Fruit fly (Drosophila melanogaster) whole organism, embryonic: ENCODE results near the gene klg.

Experiments
- Adf1 ChIP-seq: fragments of 200-800 bp; sonication (Bioruptor generic); IDR thresholded peaks from 2 replicates; pipeline ENCODE4 v1.3.6; 2022; ENCODE audit warnings: missing biosample characterization, missing genetic modification characterization
- Atf6 ChIP-seq: fragments of 200-800 bp; sonication (Bioruptor generic); IDR thresholded peaks from 2 replicates; pipeline ENCODE4 v1.3.6; 2022; ENCODE audit warnings: missing biosample characterization, missing genetic modification characterization
- BtbVII ChIP-seq: fragments of 200-800 bp; sonication (Bioruptor generic); optimal IDR thresholded peaks from 3 replicates; lab custom pipeline; 2017; ENCODE audit warnings: missing biosample characterization, mild to moderate bottlenecking, missing genetic modification characterization
- CG10209 ChIP-seq: fragments of 200-800 bp; sonication (Bioruptor generic); optimal IDR thresholded peaks from 3 replicates; lab custom pipeline; 2017; ENCODE audit warnings: missing biosample characterization, mild to moderate bottlenecking, missing genetic modification characterization, missing genetic modification reagents
- CG10267 ChIP-seq: fragments of 200-800 bp; sonication (Bioruptor generic); optimal IDR thresholded peaks from 2 replicates; lab custom pipeline; 2018; ENCODE audit warnings: missing biosample characterization, mild to moderate bottlenecking, missing genetic modification characterization, moderate library complexity
- CG12236 ChIP-seq: fragments of 200-800 bp; sonication (Bioruptor generic); optimal IDR thresholded peaks from 2 replicates; lab custom pipeline; 2016; ENCODE audit warnings: missing biosample characterization, missing genetic modification characterization
- CG15479 ChIP-seq: fragments of 200-800 bp; sonication (Bioruptor generic); optimal IDR thresholded peaks from 3 replicates; lab custom pipeline; 2019; ENCODE audit warnings: missing biosample characterization, mild to moderate bottlenecking, missing genetic modification characterization, moderate library complexity
- CG1832 ChIP-seq: fragments of 200-800 bp; sonication (Bioruptor generic); optimal IDR thresholded peaks from 2 replicates; lab custom pipeline; 2017; ENCODE audit warnings: missing biosample characterization, mild to moderate bottlenecking, missing genetic modification characterization, inconsistent platforms
- CG2116 ChIP-seq: fragments of 200-800 bp; sonication (Bioruptor generic); optimal IDR thresholded peaks from 3 replicates; lab custom pipeline; 2018; ENCODE audit warnings: missing biosample characterization, mild to moderate bottlenecking, missing genetic modification characterization
- CG2202 ChIP-seq: fragments of 200-800 bp; sonication (Bioruptor generic); optimal IDR thresholded peaks from 2 replicates; lab custom pipeline; 2018; ENCODE audit warnings: missing biosample characterization, mild to moderate bottlenecking, missing genetic modification characterization
- CG31224 ChIP-seq: fragments of 200-800 bp; sonication (Bioruptor generic); IDR thresholded peaks from 2 replicates; pipeline ENCODE4 v1.3.6; 2022; ENCODE audit warnings: missing biosample characterization, missing genetic modification characterization
- CG32532 ChIP-seq: fragments of 200-800 bp; sonication (Bioruptor generic); IDR thresholded peaks from 2 replicates; pipeline ENCODE4 v1.3.6; 2022; ENCODE audit warnings: missing biosample characterization, missing genetic modification characterization
- CG4730 ChIP-seq: fragments of 200-800 bp; sonication (Bioruptor generic); IDR thresholded peaks from 2 replicates; pipeline ENCODE4 v1.3.6; 2022; ENCODE audit warnings: missing biosample characterization, missing genetic modification characterization
- CG5245 ChIP-seq: fragments of 200-800 bp; sonication (Bioruptor generic); optimal IDR thresholded peaks from 3 replicates; lab custom pipeline; 2016; ENCODE audit warnings: missing biosample characterization, missing genetic modification characterization
- CG6689 ChIP-seq: fragments of 200-800 bp; sonication (Bioruptor generic); IDR thresholded peaks from 2 replicates; pipeline ENCODE4 v1.3.6; 2022; ENCODE audit warnings: missing biosample characterization, missing genetic modification characterization
- CG7745 ChIP-seq: fragments of 200-800 bp; sonication (Bioruptor generic); optimal IDR thresholded peaks from 2 replicates; lab custom pipeline; 2018; ENCODE audit warnings: missing biosample characterization, mild to moderate bottlenecking, missing genetic modification characterization, moderate library complexity
- CG7928 ChIP-seq: fragments of 200-800 bp; sonication (Bioruptor generic); optimal IDR thresholded peaks from 2 replicates; lab custom pipeline; 2017; ENCODE audit warnings: missing biosample characterization, mild to moderate bottlenecking, missing genetic modification characterization
- CG7963 ChIP-seq: fragments of 200-800 bp; sonication (Bioruptor generic); IDR thresholded peaks from 3 replicates; pipeline ENCODE4 v1.3.6; 2022; ENCODE audit warnings: missing biosample characterization, missing genetic modification characterization; ENCODE audit not compliant: partially characterized antibody
- D ChIP-seq, 2 experiments: fragments of 200-800 bp in 1 of 2; fragments of >200 bp in 1 of 2; sonication (Bioruptor generic) in 1 of 2; optimal IDR thresholded peaks; 2 replicates in 1 of 2; 3 replicates in 1 of 2; lab custom pipeline; 2017; ENCODE audit warnings: mild to moderate bottlenecking in 1 of 2, missing biosample characterization in 1 of 2, missing genetic modification characterization in 1 of 2, missing genetic modification reagents in 1 of 2
- Dad ChIP-seq: fragments of 200-800 bp; sonication (Bioruptor generic); optimal IDR thresholded peaks from 3 replicates; lab custom pipeline; 2016; ENCODE audit warnings: missing biosample characterization, missing genetic modification characterization
- Dip3 ChIP-seq: fragments of 200-800 bp; sonication (Bioruptor generic); optimal IDR thresholded peaks from 3 replicates; lab custom pipeline; 2016; ENCODE audit warnings: missing biosample characterization, missing genetic modification characterization
- Doc2 ChIP-seq: fragments of 200-800 bp; sonication (Bioruptor generic); IDR thresholded peaks from 2 replicates; pipeline ENCODE4 v1.3.6; 2022; ENCODE audit warnings: missing biosample characterization, missing genetic modification characterization
- Dref ChIP-seq: fragments of 200-800 bp; sonication (Bioruptor generic); IDR thresholded peaks from 2 replicates; pipeline ENCODE4 v1.3.6; 2022; ENCODE audit warnings: missing biosample characterization, missing genetic modification characterization
- Fer2 ChIP-seq: fragments of 200-800 bp; sonication (Bioruptor generic); optimal IDR thresholded peaks from 2 replicates; lab custom pipeline; 2018; ENCODE audit warnings: missing biosample characterization, mild to moderate bottlenecking, missing genetic modification characterization, moderate library complexity
- HLH3B ChIP-seq: fragments of 200-800 bp; sonication (Bioruptor generic); IDR thresholded peaks from 2 replicates; pipeline ENCODE4 v1.3.6; 2022; ENCODE audit warnings: missing biosample characterization, missing genetic modification characterization
- Max ChIP-seq: fragments of 200-800 bp; sonication (Bioruptor generic); optimal IDR thresholded peaks from 2 replicates; lab custom pipeline; 2016; ENCODE audit warnings: missing biosample characterization, mild to moderate bottlenecking, missing genetic modification characterization
- Oaz ChIP-seq: fragments of 200-800 bp; sonication (Bioruptor generic); IDR thresholded peaks from 2 replicates; pipeline ENCODE4 v1.3.6; 2022; ENCODE audit warnings: missing biosample characterization, missing genetic modification characterization
- Oli ChIP-seq: fragments of 200-800 bp; sonication (Bioruptor generic); optimal IDR thresholded peaks from 2 replicates; lab custom pipeline; 2018; ENCODE audit warnings: missing biosample characterization, mild to moderate bottlenecking, missing genetic modification characterization, moderate library complexity
- Xbp1 ChIP-seq: fragments of 200-800 bp; sonication (Bioruptor generic); optimal IDR thresholded peaks from 3 replicates; lab custom pipeline; 2016; ENCODE audit warnings: missing biosample characterization, mild to moderate bottlenecking, missing genetic modification characterization
- bcd ChIP-seq: fragments of 200-800 bp; sonication (Bioruptor generic); optimal IDR thresholded peaks from 2 replicates; lab custom pipeline; 2017; ENCODE audit warnings: missing biosample characterization, mild to moderate bottlenecking, missing genetic modification characterization
- cas ChIP-seq: fragments of 200-800 bp; sonication (Bioruptor generic); IDR thresholded peaks from 2 replicates; pipeline ENCODE4 v1.3.6; 2022; ENCODE audit warnings: missing biosample characterization, missing genetic modification characterization
- chif ChIP-seq, 2 experiments: fragments of 200-800 bp; sonication (Bioruptor generic); optimal IDR thresholded peaks; 3 replicates each; lab custom pipeline; 2016; ENCODE audit warnings: missing biosample characterization in 2 of 2, missing genetic modification characterization in 2 of 2
- crc ChIP-seq: fragments of 200-800 bp; sonication (Bioruptor generic); optimal IDR thresholded peaks from 2 replicates; lab custom pipeline; 2016; ENCODE audit warnings: missing biosample characterization, missing genetic modification characterization
- dan ChIP-seq: fragments of 200-800 bp; sonication (Bioruptor generic); IDR thresholded peaks from 2 replicates; pipeline ENCODE4 v1.3.6; 2022; ENCODE audit warnings: missing biosample characterization, missing genetic modification characterization
- dmrt11E ChIP-seq: fragments of 200-800 bp; sonication (Bioruptor generic); optimal IDR thresholded peaks from 3 replicates; lab custom pipeline; 2018; ENCODE audit warnings: missing biosample characterization, mild to moderate bottlenecking, missing genetic modification characterization, moderate library complexity
- eve ChIP-seq, 2 experiments: fragments of >200 bp; optimal IDR thresholded peaks; 2 replicates each; lab custom pipeline; 2017; ENCODE audit warnings: missing biosample characterization in 2 of 2, missing genetic modification characterization in 2 of 2
- fd96Cb ChIP-seq: fragments of 200-800 bp; sonication (Bioruptor generic); optimal IDR thresholded peaks from 2 replicates; lab custom pipeline; 2018; ENCODE audit warnings: missing biosample characterization, mild to moderate bottlenecking, missing genetic modification characterization, moderate library complexity
- gfzf ChIP-seq: fragments of 200-800 bp; sonication (Bioruptor generic); optimal IDR thresholded peaks from 2 replicates; lab custom pipeline; 2016; ENCODE audit warnings: missing biosample characterization, mild to moderate bottlenecking, missing genetic modification characterization, moderate library complexity
- gt ChIP-seq: fragments of 200-800 bp; sonication (Bioruptor generic); IDR thresholded peaks from 2 replicates; pipeline ENCODE4 v1.3.6; 2022; ENCODE audit warnings: missing biosample characterization, missing genetic modification characterization
- h ChIP-seq: fragments of >200 bp; optimal IDR thresholded peaks from 2 replicates; lab custom pipeline; 2017
- her ChIP-seq: fragments of 200-800 bp; sonication (Bioruptor generic); optimal IDR thresholded peaks from 2 replicates; lab custom pipeline; 2016; ENCODE audit warnings: missing biosample characterization, missing genetic modification characterization
- luna ChIP-seq: fragments of 200-800 bp; sonication (Bioruptor generic); optimal IDR thresholded peaks from 2 replicates; lab custom pipeline; 2016; ENCODE audit warnings: missing biosample characterization, missing genetic modification characterization
- pan ChIP-seq, 4 experiments: fragments of >200 bp in 3 of 4; fragments of 200-800 bp in 1 of 4; sonication (Bioruptor generic) in 1 of 4; optimal IDR thresholded peaks in 3 of 4; IDR thresholded peaks in 1 of 4; 2 replicates each; pipeline versions ENCODE4 v1.3.6 to Lab custom; 2017 to 2022; ENCODE audit warnings: missing biosample characterization in 2 of 4, missing genetic modification characterization in 2 of 4, mixed read lengths in 1 of 4
- pita ChIP-seq: fragments of 200-800 bp; sonication (Bioruptor generic); optimal IDR thresholded peaks from 2 replicates; lab custom pipeline; 2017; ENCODE audit warnings: missing biosample characterization, mild to moderate bottlenecking, missing genetic modification characterization
- prd ChIP-seq, 3 experiments: fragments of >200 bp in 2 of 3; fragments of 200-800 bp in 1 of 3; sonication (Bioruptor generic) in 1 of 3; optimal IDR thresholded peaks in 2 of 3; IDR thresholded peaks in 1 of 3; 2 replicates in 2 of 3; 3 replicates in 1 of 3; pipeline versions ENCODE4 v1.3.6 to Lab custom; 2017 to 2022; ENCODE audit warnings: missing biosample characterization in 1 of 3, missing genetic modification characterization in 1 of 3
- pzg ChIP-seq: fragments of 200-800 bp; sonication (Bioruptor generic); optimal IDR thresholded peaks from 3 replicates; lab custom pipeline; 2018; ENCODE audit warnings: missing biosample characterization, mild to moderate bottlenecking, missing genetic modification characterization, moderate library complexity
- ranshi ChIP-seq: fragments of 200-800 bp; sonication (Bioruptor generic); IDR thresholded peaks from 2 replicates; pipeline ENCODE4 v1.3.6; 2022; ENCODE audit warnings: missing biosample characterization, missing genetic modification characterization
- rib ChIP-seq: fragments of 200-800 bp; sonication (Bioruptor generic); IDR thresholded peaks from 2 replicates; pipeline ENCODE4 v1.3.6; 2022; ENCODE audit warnings: missing biosample characterization, missing genetic modification characterization
- slou ChIP-seq: fragments of 200-800 bp; sonication (Bioruptor generic); optimal IDR thresholded peaks from 3 replicates; lab custom pipeline; 2016; ENCODE audit warnings: missing biosample characterization, missing genetic modification characterization
- ttk ChIP-seq: fragments of 200-800 bp; sonication (Bioruptor generic); IDR thresholded peaks from 2 replicates; pipeline ENCODE4 v2.1.2; 2022; ENCODE audit warnings: missing biosample characterization, missing genetic modification characterization
- usp ChIP-seq: fragments of >200 bp; optimal IDR thresholded peaks from 2 replicates; lab custom pipeline; 2017; ENCODE audit warnings: missing biosample characterization, missing genetic modification characterization

Gene klg

dm6 chr3R:22886832-22887231 is 12.3 kb upstream of the klg start (continued):
- no peak for TF ChIP-seq CG2116 (GFP tag; lab: Kevin White, UChicago)
- TF ChIP-seq fd96Cb = peak; percentile 46
- TF ChIP-seq CG4730 (GFP tag; lab: Robert Waterston, UW) = no peak
- no peak for TF ChIP-seq Dad (GFP tag; lab: Kevin White, UChicago)
- no peak for TF ChIP-seq BtbVII (GFP tag; lab: Kevin White, UChicago)
- TF ChIP-seq CG7745 (tag; lab: Kevin White, UChicago) = no peak
- TF ChIP-seq bcd (GFP tag; lab: Kevin White, UChicago) = no peak
- no peak for TF ChIP-seq CG32532 (GFP tag; lab: Robert Waterston, UW)
- TF ChIP-seq her (GFP tag; lab: Kevin White, UChicago) = no peak
- TF ChIP-seq crc (GFP tag; lab: Kevin White, UChicago) = no peak
- TF ChIP-seq CG2202 = no peak
- peak; percentile 52 for TF ChIP-seq CG10267
- no peak for TF ChIP-seq HLH3B (GFP tag; lab: Robert Waterston, UW)
- no peak for TF ChIP-seq Fer2 (tag; lab: Kevin White, UChicago)
- TF ChIP-seq usp (GFP tag; lab: Kevin White, UChicago) = no peak
- TF ChIP-seq ttk (GFP tag; lab: Robert Waterston, UW) = no peak
- TF ChIP-seq CG5245 (GFP tag; lab: Kevin White, UChicago) = no peak
- TF ChIP-seq CG1832 = no peak
- no peak for TF ChIP-seq pan (optimal IDR thresholded peaks at IDR 0.05; lab: Kevin White, UChicago)
- TF ChIP-seq pan (GFP tag; optimal IDR thresholded peaks at IDR 0.05 in 1 of 2, IDR thresholded peaks at IDR 0.05 in 1 of 2) = no peak
- TF ChIP-seq gt (GFP tag; lab: Robert Waterston, UW) = no peak
- TF ChIP-seq h (lab: Kevin White, UChicago) = no peak
- no peak for TF ChIP-seq CG7963
- no peak for TF ChIP-seq CG15479 (GFP tag; lab: Kevin White, UChicago)
- peak in 1 of 2 experiments; percentile 1 for TF ChIP-seq eve (GFP tag; optimal IDR thresholded peaks at IDR 0.05; lab: Kevin White, UChicago)
- TF ChIP-seq CG31224 (GFP tag; lab: Robert Waterston, UW) = no peak
- TF ChIP-seq CG10209 = no peak
- TF ChIP-seq pzg (GFP tag; lab: Kevin White, UChicago) = no peak
- no peak for TF ChIP-seq cas (GFP tag; lab: Robert Waterston, UW)
- peak; percentile 6 for TF ChIP-seq Max
- TF ChIP-seq dmrt11E (tag; lab: Kevin White, UChicago) = peak; percentile 56
- no peak for TF ChIP-seq CG7928 (GFP tag; lab: Kevin White, UChicago)
- no peak for TF ChIP-seq prd (optimal IDR thresholded peaks at IDR 0.05; lab: Kevin White, UChicago)
- peak; percentile 78 for TF ChIP-seq prd (GFP tag; IDR thresholded peaks at IDR 0.05; lab: Robert Waterston, UW)
- TF ChIP-seq ranshi (GFP tag; lab: Robert Waterston, UW) = no peak
- no peak for TF ChIP-seq pita
- TF ChIP-seq Doc2 (GFP tag; lab: Robert Waterston, UW) = no peak
- no peak for TF ChIP-seq Oaz (GFP tag; lab: Robert Waterston, UW)
- TF ChIP-seq Oli (tag; lab: Kevin White, UChicago) = peak; percentile 22
- TF ChIP-seq D (optimal IDR thresholded peaks at IDR 0.05; lab: Kevin White, UChicago) = no peak
- TF ChIP-seq D (GFP tag; optimal IDR thresholded peaks at IDR 0.05; lab: Kevin White, UChicago) = peak; percentile 54
- no peak for TF ChIP-seq gfzf
- 0 out of 2 replicates have a peak, but pooled peaks have one; percentile 23 for TF ChIP-seq CG6689 (GFP tag; lab: Robert Waterston, UW)
- TF ChIP-seq Adf1 (GFP tag; lab: Robert Waterston, UW) = no peak
- peak in 1 of 2 experiments; percentile 46 for TF ChIP-seq chif (GFP tag; optimal IDR thresholded peaks at IDR 0.05; lab: Kevin White, UChicago)
- no peak for TF ChIP-seq CG12236 (GFP tag; lab: Kevin White, UChicago)
- no peak for TF ChIP-seq slou (GFP tag; lab: Kevin White, UChicago)
- no peak for TF ChIP-seq rib (GFP tag; lab: Robert Waterston, UW)
- no peak for TF ChIP-seq dan (GFP tag; lab: Robert Waterston, UW)
- TF ChIP-seq luna (GFP tag; lab: Kevin White, UChicago) = no peak
- no peak for TF ChIP-seq Dref
- TF ChIP-seq Dip3 (GFP tag; lab: Kevin White, UChicago) = no peak
- TF ChIP-seq Atf6 (GFP tag; lab: Robert Waterston, UW) = no peak
- peak; percentile 19 for TF ChIP-seq Xbp1 (GFP tag; lab: Kevin White, UChicago)
